Worm (Caenorhabditis elegans) whole organism, early embryonic: Measurements from ENCODE around the gene rpb-9.

ENCODE experiments used
- F13C5.2 ChIP-seq: sonication (generic microtip); optimal IDR thresholded peaks from 2 replicates; lab custom pipeline; 2017; ENCODE audit warnings: mild to moderate bottlenecking, missing genetic modification characterization, inconsistent platforms, missing compliant biosample characterization
- aly-1 ChIP-seq: sonication (generic microtip); optimal IDR thresholded peaks from 2 replicates; lab custom pipeline; 2016; ENCODE audit warnings: missing genetic modification characterization, missing compliant biosample characterization
- ama-1 ChIP-seq: fragments of 150-350 bp; optimal IDR thresholded peaks from 2 replicates; lab custom pipeline; 2014
- ceh-13 ChIP-seq: fragments of 200-800 bp; sonication (Bioruptor generic); optimal IDR thresholded peaks from 2 replicates; lab custom pipeline; 2018; ENCODE audit warnings: mild to moderate bottlenecking, missing genetic modification characterization, missing compliant biosample characterization
- ceh-36 ChIP-seq: sonication (generic microtip); optimal IDR thresholded peaks from 2 replicates; lab custom pipeline; 2016; ENCODE audit warnings: missing genetic modification characterization, inconsistent platforms, missing compliant biosample characterization
- ets-7 ChIP-seq: sonication (generic microtip); optimal IDR thresholded peaks from 2 replicates; lab custom pipeline; 2016; ENCODE audit warnings: missing genotype, missing genetic modification characterization, missing compliant biosample characterization
- flt-1 ChIP-seq: fragments of 200-800 bp; sonication (Bioruptor generic); IDR thresholded peaks from 2 replicates; pipeline ENCODE4 v1.3.6; 2022; ENCODE audit warnings: missing genetic modification characterization, missing compliant biosample characterization
- hmbx-1 ChIP-seq: sonication (generic microtip); optimal IDR thresholded peaks from 2 replicates; lab custom pipeline; 2016; ENCODE audit warnings: mild to moderate bottlenecking, missing genetic modification characterization, missing compliant biosample characterization
- hmg-4 ChIP-seq: fragments of 200-800 bp; sonication (Bioruptor generic); optimal IDR thresholded peaks from 2 replicates; lab custom pipeline; 2018; ENCODE audit warnings: mild to moderate bottlenecking, missing genetic modification characterization, missing compliant biosample characterization
- scrt-1 ChIP-seq: fragments of 200-800 bp; sonication (Bioruptor generic); IDR thresholded peaks from 2 replicates; pipeline ENCODE4 v1.3.6; 2022; ENCODE audit warnings: missing genetic modification characterization, missing compliant biosample characterization
- tbx-11 ChIP-seq: fragments of 200-800 bp; sonication (Bioruptor generic); IDR thresholded peaks from 2 replicates; pipeline ENCODE4 v1.3.6; 2022; ENCODE audit warnings: missing genetic modification characterization, missing compliant biosample characterization

DNA sequence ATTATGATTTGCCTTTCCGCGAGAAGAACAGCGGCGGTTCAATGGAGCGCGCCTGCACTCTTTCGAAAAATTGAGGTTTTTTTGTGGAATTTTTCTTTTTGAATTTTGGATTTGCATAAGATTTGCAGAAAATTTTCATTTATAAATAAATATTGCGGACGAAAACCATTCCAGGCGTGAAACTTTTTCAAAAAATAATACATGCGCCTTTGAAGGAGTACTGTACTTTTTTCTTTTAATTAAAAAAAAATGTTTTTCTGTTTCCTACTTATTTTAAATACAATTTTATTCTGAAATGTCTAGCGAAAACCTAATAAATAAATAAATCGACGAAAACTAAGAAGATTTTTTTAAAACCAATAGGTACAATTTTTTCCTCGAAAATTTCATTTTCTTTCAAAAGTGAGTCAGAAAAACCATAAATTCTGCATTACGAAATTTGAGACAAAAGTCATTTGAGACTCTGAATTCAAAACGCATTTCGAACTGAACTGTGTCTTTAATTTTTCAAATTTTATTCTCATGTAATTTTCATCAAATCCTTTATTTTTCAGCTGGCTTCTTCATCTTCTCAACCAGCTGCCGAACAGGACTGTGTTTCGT lies 31.1 kb downstream of the rpb-9 start, which contains the start of gene F26D11.1:
- TF ChIP-seq ama-1 (lab: Kevin White, UChicago) (no peak), hmbx-1 (tag; lab: Kevin White, UChicago) (no peak), ceh-13 (no peak), flt-1 (GFP tag; lab: Robert Waterston, UW) (no peak), ets-7 (tag; lab: Kevin White, UChicago) (no peak), scrt-1 (no peak), tbx-11 (GFP tag; lab: Robert Waterston, UW) (no peak), ceh-36 (tag; lab: Kevin White, UChicago) (no peak), F13C5.2 (tag; lab: Kevin White, UChicago) (no peak), hmg-4 (no peak), aly-1 (tag; lab: Kevin White, UChicago) (no peak)
